Worm (Caenorhabditis elegans) whole organism, L4 larva: Measurements from ENCODE around the gene C11G6.2.

Experiments used
- D1046.2 ChIP-seq: fragments of 200-800 bp; sonication (Bioruptor generic); IDR thresholded peaks from 2 replicates; pipeline ENCODE4 v1.3.6; 2022; ENCODE audit warnings: missing genetic modification characterization, missing compliant biosample characterization
- F10B5.3 ChIP-seq: sonication (generic microtip); optimal IDR thresholded peaks from 2 replicates; lab custom pipeline; 2016; ENCODE audit warnings: mild to moderate bottlenecking, missing genetic modification characterization, missing compliant biosample characterization
- pha-4 ChIP-seq, 2 experiments: fragments of 150-350 bp in 1 of 2; fragments of 200-800 bp in 1 of 2; sonication (Bioruptor generic) in 1 of 2; IDR thresholded peaks in 1 of 2; optimal IDR thresholded peaks in 1 of 2; 2 replicates each; pipeline versions ENCODE4 v1.3.6 to Lab custom; 2014 to 2022; ENCODE audit warnings: missing genetic modification characterization in 2 of 2, missing genetic modification reagents in 2 of 2, missing biosample characterization in 1 of 2, missing compliant biosample characterization in 1 of 2
- zfp-2 ChIP-seq: sonication (generic microtip); optimal IDR thresholded peaks from 2 replicates; lab custom pipeline; 2016; ENCODE audit warnings: mild to moderate bottlenecking, missing genetic modification characterization, missing compliant biosample characterization

- TF ChIP-seq D1046.2 (GFP tag; lab: Robert Waterston, UW), result no peak
- TF ChIP-seq zfp-2 (tag; lab: Kevin White, UChicago), result no peak
- TF ChIP-seq pha-4 (GFP tag; IDR thresholded peaks at IDR 0.05; lab: Robert Waterston, UW), result no peak
- TF ChIP-seq pha-4 (tag; optimal IDR thresholded peaks at IDR 0.05; lab: Kevin White, UChicago), result no peak
- TF ChIP-seq F10B5.3 (tag; lab: Kevin White, UChicago), result no peak
Measured at ce11 chrX:16292933-16293332, 35.5 kb upstream of the C11G6.2 start, which contains the start of gene F52E10.4.
